Fruit fly (Drosophila melanogaster): Measurements from ENCODE around the gene CG32793.

DNA sequence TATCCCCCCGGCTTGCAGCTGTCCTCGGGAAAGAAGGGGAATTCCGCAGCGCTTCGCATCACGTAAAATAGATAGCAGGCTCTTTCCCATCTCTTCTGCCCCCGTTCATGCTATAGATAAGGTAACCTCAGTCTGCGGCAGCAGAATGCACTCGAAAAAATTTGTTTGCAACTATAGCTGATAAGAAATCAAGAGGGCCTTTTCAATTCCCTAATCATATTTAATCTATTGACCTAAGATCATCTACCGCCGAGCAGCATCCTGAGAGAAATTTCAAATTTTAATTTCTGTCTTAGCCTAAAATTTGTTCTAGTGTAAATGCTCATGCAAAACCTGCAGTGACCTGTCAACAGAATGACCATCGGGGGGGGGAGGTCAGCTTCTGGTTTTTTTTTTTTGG lies 27.0 kb downstream of the CG32793 start:
- TF ChIP-seq EcR (GFP tag; optimal IDR thresholded peaks at IDR 0.05) = no peak
- TF ChIP-seq pan (optimal IDR thresholded peaks at IDR 0.05) = no peak
- no peak for TF ChIP-seq CG8478 (optimal IDR thresholded peaks at IDR 0.05)
- TF ChIP-seq Dll (optimal IDR thresholded peaks at IDR 0.05) = no peak
- TF ChIP-seq usp (GFP tag; optimal IDR thresholded peaks at IDR 0.05) = no peak
- TF ChIP-seq psq (optimal IDR thresholded peaks at IDR 0.05) = no peak

Measured in whole organism.